Fruit fly (Drosophila melanogaster) whole organism, adult: Measurements from ENCODE around the gene CG7166.

Experiments
- CG14711 ChIP-seq: fragments of 200-800 bp; sonication (Bioruptor generic); optimal IDR thresholded peaks from 2 replicates; lab custom pipeline; 2018; ENCODE audit warnings: missing biosample characterization, mild to moderate bottlenecking, missing genetic modification characterization, moderate library complexity
- CG5204 ChIP-seq: fragments of 200-800 bp; sonication (Bioruptor generic); optimal IDR thresholded peaks from 2 replicates; lab custom pipeline; 2016; ENCODE audit warnings: missing biosample characterization, missing genetic modification characterization
- CG7101 ChIP-seq: fragments of 200-800 bp; sonication (Bioruptor generic); optimal IDR thresholded peaks from 2 replicates; lab custom pipeline; 2018; ENCODE audit warnings: missing biosample characterization, mild to moderate bottlenecking, missing genetic modification characterization, moderate library complexity
- Mnt ChIP-seq: fragments of 200-800 bp; sonication (Bioruptor generic); optimal IDR thresholded peaks from 2 replicates; lab custom pipeline; 2016; ENCODE audit warnings: missing biosample characterization, mild to moderate bottlenecking, missing genetic modification characterization
- kay ChIP-seq: fragments of 200-800 bp; sonication (Bioruptor generic); peaks from one replicate; lab custom pipeline; 2016; ENCODE audit warnings: missing biosample characterization, missing genetic modification characterization, borderline replicate concordance
- pad ChIP-seq: fragments of 200-800 bp; sonication (Bioruptor generic); optimal IDR thresholded peaks from 3 replicates; lab custom pipeline; 2017; ENCODE audit warnings: missing biosample characterization, missing genetic modification characterization, mild to moderate bottlenecking, moderate library complexity, missing genetic modification reagents
- toe ChIP-seq: fragments of 200-800 bp; sonication (Bioruptor generic); optimal IDR thresholded peaks from 2 replicates; lab custom pipeline; 2016; ENCODE audit warnings: missing biosample characterization, missing genetic modification characterization

- TF ChIP-seq CG5204 (GFP tag; lab: Kevin White, UChicago) (no peak), CG7101 (tag; lab: Kevin White, UChicago) (no peak), toe (no peak), pad (GFP tag; lab: Kevin White, UChicago) (no peak), CG14711 (tag; lab: Kevin White, UChicago) (no peak), kay (GFP tag; lab: Kevin White, UChicago) (no peak), Mnt (GFP tag; lab: Kevin White, UChicago) (no peak)
Observed at dm6 chr3L:21645878-21646277, 20.4 kb upstream of the CG7166 start.
